Fruit fly (Drosophila melanogaster) whole organism, embryonic: Measurements from ENCODE around the gene CG5013.

Experiments used
- ATbp ChIP-seq: fragments of 200-800 bp; sonication (Bioruptor generic); optimal IDR thresholded peaks from 2 replicates; lab custom pipeline; 2017; ENCODE audit warnings: missing biosample characterization, mild to moderate bottlenecking, missing genetic modification characterization, missing genetic modification reagents
- Atf-2 ChIP-seq: fragments of 200-800 bp; sonication (Bioruptor generic); optimal IDR thresholded peaks from 2 replicates; lab custom pipeline; 2016; ENCODE audit warnings: missing biosample characterization, missing genetic modification characterization
- Atf3 ChIP-seq: fragments of 200-800 bp; sonication (Bioruptor generic); optimal IDR thresholded peaks from 3 replicates; lab custom pipeline; 2016; ENCODE audit warnings: missing biosample characterization, missing genetic modification characterization
- CG10979 ChIP-seq: fragments of 200-800 bp; sonication (Bioruptor generic); optimal IDR thresholded peaks from 2 replicates; lab custom pipeline; 2018; ENCODE audit warnings: missing biosample characterization, mild to moderate bottlenecking, missing genetic modification characterization, moderate library complexity
- CG11247 ChIP-seq: fragments of 200-800 bp; sonication (Bioruptor generic); IDR thresholded peaks from 2 replicates; pipeline ENCODE4 v1.3.6; 2022; ENCODE audit warnings: missing biosample characterization, missing genetic modification characterization
- CG11456 ChIP-seq: fragments of 200-800 bp; sonication (Bioruptor generic); IDR thresholded peaks from 3 replicates; pipeline ENCODE4 v1.3.6; 2022; ENCODE audit warnings: missing biosample characterization, missing genetic modification characterization
- CG11695 ChIP-seq: fragments of 200-800 bp; sonication (Bioruptor generic); IDR thresholded peaks from 3 replicates; pipeline ENCODE4 v1.3.6; 2022; ENCODE audit warnings: missing biosample characterization, missing genetic modification characterization
- CG13123 ChIP-seq: fragments of 200-800 bp; sonication (Bioruptor generic); optimal IDR thresholded peaks from 2 replicates; lab custom pipeline; 2016; ENCODE audit warnings: missing biosample characterization, missing genetic modification characterization
- CG14667 ChIP-seq: fragments of 200-800 bp; sonication (Bioruptor generic); IDR thresholded peaks from 2 replicates; pipeline ENCODE4 v1.3.6; 2022; ENCODE audit warnings: missing biosample characterization, missing genetic modification characterization
- CG15479 ChIP-seq: fragments of 200-800 bp; sonication (Bioruptor generic); optimal IDR thresholded peaks from 3 replicates; lab custom pipeline; 2019; ENCODE audit warnings: missing biosample characterization, mild to moderate bottlenecking, missing genetic modification characterization, moderate library complexity
- CG1602 ChIP-seq: fragments of 200-800 bp; sonication (Bioruptor generic); optimal IDR thresholded peaks from 3 replicates; lab custom pipeline; 2016; ENCODE audit warnings: missing biosample characterization, missing genetic modification characterization
- CG18011 ChIP-seq: fragments of 200-800 bp; sonication (Bioruptor generic); optimal IDR thresholded peaks from 2 replicates; lab custom pipeline; 2017; ENCODE audit warnings: missing biosample characterization, missing genetic modification characterization, mild to moderate bottlenecking, moderate library complexity, missing genotype
- CG18476 ChIP-seq: fragments of 200-800 bp; sonication (Bioruptor generic); optimal IDR thresholded peaks from 2 replicates; lab custom pipeline; 2016; ENCODE audit warnings: missing biosample characterization, mild to moderate bottlenecking, missing genetic modification characterization
- CG2889 ChIP-seq: fragments of 200-800 bp; sonication (Bioruptor generic); IDR thresholded peaks from 3 replicates; pipeline ENCODE4 v1.3.6; 2022; ENCODE audit warnings: missing biosample characterization, missing genetic modification characterization
- CG31441 ChIP-seq: fragments of 200-800 bp; sonication (Bioruptor generic); IDR thresholded peaks from 2 replicates; pipeline ENCODE4 v1.3.6; 2022; ENCODE audit warnings: missing biosample characterization, missing genetic modification characterization
- CG32772 ChIP-seq: fragments of 200-800 bp; sonication (Bioruptor generic); IDR thresholded peaks from 2 replicates; pipeline ENCODE4 v1.3.6; 2022; ENCODE audit warnings: missing biosample characterization, missing genetic modification characterization
- CG3726 ChIP-seq: fragments of 200-800 bp; sonication (Bioruptor generic); IDR thresholded peaks from 3 replicates; pipeline ENCODE4, ENCODE4 v1.3.6; 2022; ENCODE audit warnings: missing biosample characterization, missing genetic modification characterization
- CG4707 ChIP-seq: fragments of 200-800 bp; sonication (Bioruptor generic); optimal IDR thresholded peaks from 2 replicates; lab custom pipeline; 2018; ENCODE audit warnings: missing biosample characterization, mild to moderate bottlenecking, missing genetic modification characterization, moderate library complexity
- CG6813 ChIP-seq: fragments of 200-800 bp; sonication (Bioruptor generic); optimal IDR thresholded peaks from 2 replicates; lab custom pipeline; 2017; ENCODE audit warnings: missing biosample characterization, missing genetic modification characterization, mild to moderate bottlenecking, moderate library complexity, missing genetic modification reagents
- CG7357 ChIP-seq: fragments of 200-800 bp; sonication (Bioruptor generic); IDR thresholded peaks from 3 replicates; pipeline ENCODE4 v1.3.6; 2022; ENCODE audit warnings: missing biosample characterization, missing genetic modification characterization
- CG7839 ChIP-seq: fragments of 200-800 bp; sonication (Bioruptor generic); optimal IDR thresholded peaks from 3 replicates; lab custom pipeline; 2018; ENCODE audit warnings: missing biosample characterization, mild to moderate bottlenecking, missing genetic modification characterization, moderate library complexity
- CG8281 ChIP-seq: fragments of 200-800 bp; sonication (Bioruptor generic); optimal IDR thresholded peaks from 2 replicates; lab custom pipeline; 2018; ENCODE audit warnings: missing biosample characterization, mild to moderate bottlenecking, missing genetic modification characterization, moderate library complexity
- Dfd ChIP-seq, 2 experiments: fragments of >200 bp; optimal IDR thresholded peaks; 2 replicates each; lab custom pipeline; 2017; ENCODE audit warnings: missing biosample characterization in 2 of 2, missing genetic modification characterization in 2 of 2
- E2f1 ChIP-seq: fragments of 200-800 bp; sonication (Bioruptor generic); IDR thresholded peaks from 2 replicates; pipeline ENCODE4 v1.3.6; 2022; ENCODE audit warnings: missing biosample characterization, missing genetic modification characterization
- H15 ChIP-seq: fragments of 200-800 bp; sonication (Bioruptor generic); IDR thresholded peaks from 3 replicates; pipeline ENCODE4 v1.3.6; 2022; ENCODE audit warnings: missing biosample characterization, missing genetic modification characterization
- Hmr ChIP-seq: fragments of 200-800 bp; sonication (Bioruptor generic); optimal IDR thresholded peaks from 3 replicates; lab custom pipeline; 2017; ENCODE audit warnings: mild to moderate bottlenecking, missing biosample characterization, missing genetic modification reagents, missing genetic modification characterization
- Mes4 ChIP-seq: fragments of 200-800 bp; sonication (Bioruptor generic); optimal IDR thresholded peaks from 2 replicates; lab custom pipeline; 2016; ENCODE audit warnings: missing biosample characterization, missing genetic modification characterization
- NC2β ChIP-seq: fragments of 200-800 bp; sonication (Bioruptor generic); optimal IDR thresholded peaks from 2 replicates; lab custom pipeline; 2016; ENCODE audit warnings: missing biosample characterization, missing genetic modification characterization
- Nf-YA ChIP-seq: fragments of 200-800 bp; sonication (Bioruptor generic); IDR thresholded peaks from 2 replicates; pipeline ENCODE4 v1.3.6; 2022; ENCODE audit warnings: missing biosample characterization, missing genetic modification characterization
- Nf-YB ChIP-seq: fragments of 200-800 bp; sonication (Bioruptor generic); optimal IDR thresholded peaks from 3 replicates; lab custom pipeline; 2019; ENCODE audit warnings: missing biosample characterization, mild to moderate bottlenecking, missing genetic modification characterization, moderate library complexity
- Sox100B ChIP-seq: fragments of 200-800 bp; sonication (Bioruptor generic); optimal IDR thresholded peaks from 3 replicates; lab custom pipeline; 2018; ENCODE audit warnings: missing biosample characterization, mild to moderate bottlenecking, missing genetic modification characterization
- Spps ChIP-seq: fragments of 200-800 bp; sonication (Bioruptor generic); optimal IDR thresholded peaks from 2 replicates; lab custom pipeline; 2018; ENCODE audit warnings: missing biosample characterization, mild to moderate bottlenecking, missing genetic modification characterization
- chm ChIP-seq: fragments of 200-800 bp; sonication (Bioruptor generic); IDR thresholded peaks from 2 replicates; pipeline ENCODE4 v1.3.6; 2022; ENCODE audit warnings: missing biosample characterization, missing genetic modification characterization
- cwo ChIP-seq: fragments of 200-800 bp; sonication (Bioruptor generic); optimal IDR thresholded peaks from 3 replicates; lab custom pipeline; 2017; ENCODE audit warnings: missing biosample characterization, missing genetic modification characterization, mild to moderate bottlenecking, moderate library complexity, missing genetic modification reagents
- dan ChIP-seq: fragments of 200-800 bp; sonication (Bioruptor generic); IDR thresholded peaks from 2 replicates; pipeline ENCODE4 v1.3.6; 2022; ENCODE audit warnings: missing biosample characterization, missing genetic modification characterization
- esg ChIP-seq: fragments of 200-800 bp; sonication (Bioruptor generic); conservative IDR thresholded peaks from 2 replicates; pipeline ENCODE4 v1.3.6; 2022; ENCODE audit warnings: missing biosample characterization, missing genetic modification characterization
- lola ChIP-seq, 3 experiments: fragments of >200 bp in 2 of 3; fragments of 200-800 bp in 1 of 3; sonication (Bioruptor generic) in 1 of 3; optimal IDR thresholded peaks; 2 replicates each; lab custom pipeline; 2017 to 2019; ENCODE audit warnings: missing biosample characterization in 3 of 3, missing genetic modification characterization in 3 of 3, mild to moderate bottlenecking in 1 of 3, moderate library complexity in 1 of 3
- mam ChIP-seq: fragments of 200-800 bp; sonication (Bioruptor generic); optimal IDR thresholded peaks from 3 replicates; lab custom pipeline; 2016; ENCODE audit warnings: missing biosample characterization, missing genetic modification characterization
- mld ChIP-seq: fragments of 200-800 bp; sonication (Bioruptor generic); IDR thresholded peaks from 3 replicates; pipeline ENCODE4 v1.3.6; 2022; ENCODE audit warnings: missing biosample characterization, missing genetic modification characterization; ENCODE audit not compliant: partially characterized antibody
- otp ChIP-seq: fragments of 200-800 bp; sonication (Bioruptor generic); IDR thresholded peaks from 3 replicates; pipeline ENCODE4, ENCODE4 v1.3.6; 2022; ENCODE audit warnings: missing biosample characterization, missing genetic modification characterization
- p53 ChIP-seq: fragments of 200-800 bp; sonication (Bioruptor generic); optimal IDR thresholded peaks from 2 replicates; lab custom pipeline; 2016; ENCODE audit warnings: missing biosample characterization, missing genetic modification characterization
- peb ChIP-seq: fragments of 200-800 bp; sonication (Bioruptor generic); IDR thresholded peaks from 2 replicates; pipeline ENCODE4 v1.3.6; 2022; ENCODE audit warnings: missing biosample characterization, missing genetic modification characterization
- pita ChIP-seq: fragments of 200-800 bp; sonication (Bioruptor generic); optimal IDR thresholded peaks from 2 replicates; lab custom pipeline; 2017; ENCODE audit warnings: missing biosample characterization, mild to moderate bottlenecking, missing genetic modification characterization
- run ChIP-seq: fragments of 200-800 bp; sonication (Bioruptor generic); optimal IDR thresholded peaks from 3 replicates; lab custom pipeline; 2018; ENCODE audit warnings: missing biosample characterization, mild to moderate bottlenecking, missing genetic modification characterization
- salm ChIP-seq: fragments of 200-800 bp; sonication (Bioruptor generic); optimal IDR thresholded peaks from 2 replicates; lab custom pipeline; 2018; ENCODE audit warnings: missing biosample characterization, mild to moderate bottlenecking, missing genetic modification characterization
- stc ChIP-seq: fragments of 200-800 bp; sonication (Bioruptor generic); IDR thresholded peaks from 2 replicates; pipeline ENCODE4 v1.3.6; 2022; ENCODE audit warnings: missing biosample characterization, missing genetic modification characterization
- tin ChIP-seq: fragments of 200-800 bp; sonication (Bioruptor generic); optimal IDR thresholded peaks from 3 replicates; lab custom pipeline; 2016; ENCODE audit warnings: missing biosample characterization, missing genetic modification characterization
- zfh1 ChIP-seq: fragments of 200-800 bp; sonication (Bioruptor generic); IDR thresholded peaks from 3 replicates; pipeline ENCODE4 v1.3.6; 2022; ENCODE audit warnings: missing biosample characterization, missing genetic modification characterization

Gene CG5013

dm6 chr3R:16071689-16072580 lies 22.5 kb downstream of the CG5013 start (continued):
- TF ChIP-seq CG18011 (peak; percentile 25), CG7357 (GFP tag; lab: Robert Waterston, UW) (peak; percentile 51; the same call in 1 of the 3 replicates), mld (no peak), H15 (GFP tag; lab: Robert Waterston, UW) (peak; percentile 78), p53 (GFP tag; lab: Kevin White, UChicago) (no peak), CG11695 (GFP tag; lab: Robert Waterston, UW) (peak; percentile 83), Atf-2 (GFP tag; lab: Kevin White, UChicago) (peak; percentile 28), CG10979 (peak; percentile 80), CG32772 (GFP tag; lab: Robert Waterston, UW) (peak; percentile 76), tin (GFP tag; lab: Kevin White, UChicago) (peak; percentile 76), Atf3 (GFP tag; lab: Kevin White, UChicago) (peak; percentile 11), Spps (tag; lab: Kevin White, UChicago) (peak; percentile 20), Mes4 (GFP tag; lab: Kevin White, UChicago) (peak; percentile 54), Nf-YA (peak; percentile 56; the same call in 1 of the 2 replicates), E2f1 (peak; percentile 82), CG31441 (GFP tag; lab: Robert Waterston, UW) (peak; percentile 74), Sox100B (GFP tag; lab: Kevin White, UChicago) (peak; percentile 66), CG13123 (GFP tag; lab: Kevin White, UChicago) (peak; percentile 66), zfh1 (GFP tag; lab: Robert Waterston, UW) (peak; percentile 81), mam (no peak), ATbp (peak; percentile 51), Dfd (GFP tag; optimal IDR thresholded peaks at IDR 0.05; lab: Kevin White, UChicago) (no peak), lola (GFP tag; optimal IDR thresholded peaks at IDR 0.05; lab: Kevin White, UChicago) (peak in 1 of 3 experiments; percentile 72), dan (GFP tag; lab: Robert Waterston, UW) (no peak), CG14667 (peak; percentile 61), stc (peak; percentile 88), chm (GFP tag; lab: Robert Waterston, UW) (peak; percentile 72), CG3726 (GFP tag; lab: Robert Waterston, UW) (0 out of 3 replicates have a peak, but pooled peaks have one; percentile 7), CG6813 (GFP tag; lab: Kevin White, UChicago) (peak; percentile 27), NC2β (GFP tag; lab: Kevin White, UChicago) (peak; percentile 59), CG7839 (tag; lab: Kevin White, UChicago) (peak; percentile 58), cwo (GFP tag; lab: Kevin White, UChicago) (peak; percentile 10), Nf-YB (GFP tag; lab: Kevin White, UChicago) (peak; percentile 44), CG11456 (GFP tag; lab: Robert Waterston, UW) (0 out of 3 replicates have a peak, but pooled peaks have one; percentile 26), CG11247 (GFP tag; lab: Robert Waterston, UW) (0 out of 2 replicates have a peak, but pooled peaks have one; percentile 38), Hmr (GFP tag; lab: Kevin White, UChicago) (peak; percentile 28), CG2889 (GFP tag; lab: Robert Waterston, UW) (peak; percentile 82), salm (tag; lab: Kevin White, UChicago) (peak; percentile 4), pita (GFP tag; lab: Kevin White, UChicago) (no peak), esg (GFP tag; lab: Robert Waterston, UW) (peak; percentile 62), otp (GFP tag; lab: Robert Waterston, UW) (peak; percentile 85; the same call in 2 of the 3 replicates), CG15479 (GFP tag; lab: Kevin White, UChicago) (peak; percentile 97), peb (GFP tag; lab: Robert Waterston, UW) (peak; percentile 57), CG8281 (no peak), run (tag; lab: Kevin White, UChicago) (peak; percentile 22), CG4707 (GFP tag; lab: Kevin White, UChicago) (peak; percentile 0), CG1602 (GFP tag; lab: Kevin White, UChicago) (peak; percentile 73), CG18476 (GFP tag; lab: Kevin White, UChicago) (peak; percentile 62)
